Fruit fly (Drosophila melanogaster) whole organism, wandering third instar larva: Measurements from ENCODE around the gene side-III.

ENCODE experiments used
- CG32264 ChIP-seq: fragments of 200-800 bp; sonication (Bioruptor generic); optimal IDR thresholded peaks from 2 replicates; lab custom pipeline; 2016; ENCODE audit warnings: missing biosample characterization, missing genetic modification characterization
- Dif ChIP-seq: fragments of 200-275, 200-300 bp; sonication (Bioruptor generic); optimal IDR thresholded peaks from 2 replicates; lab custom pipeline; 2018; ENCODE audit warnings: missing biosample characterization, missing genetic modification characterization; ENCODE audit not compliant: partially characterized antibody
- GATAd ChIP-seq: sonication (Bioruptor generic); optimal IDR thresholded peaks from 2 replicates; lab custom pipeline; 2016; ENCODE audit warnings: missing biosample characterization, missing genetic modification characterization
- HLH106 ChIP-seq: fragments of 200-800 bp; optimal IDR thresholded peaks from 3 replicates; lab custom pipeline; 2019; ENCODE audit warnings: missing biosample characterization, mild to moderate bottlenecking, missing genetic modification characterization, moderate library complexity
- Hr78 ChIP-seq: fragments of >200 bp; optimal IDR thresholded peaks from 2 replicates; lab custom pipeline; 2017; ENCODE audit warnings: missing biosample characterization, missing genetic modification characterization
- Hr83 ChIP-seq: fragments of 200-300 bp; sonication (Bioruptor generic); optimal IDR thresholded peaks from 2 replicates; lab custom pipeline; 2016; ENCODE audit warnings: missing biosample characterization, mild to moderate bottlenecking, missing genetic modification characterization, moderate library complexity; ENCODE audit not compliant: poor library complexity, severe bottlenecking
- Myc ChIP-seq: fragments of >200 bp; optimal IDR thresholded peaks from 2 replicates; lab custom pipeline; 2017
- N ChIP-seq: fragments of >200 bp; optimal IDR thresholded peaks from 2 replicates; lab custom pipeline; 2018; ENCODE audit warnings: missing biosample characterization, missing external identifiers, missing genetic modification characterization
- OdsH ChIP-seq: fragments of 200-800 bp; sonication (Bioruptor generic); optimal IDR thresholded peaks from 2 replicates; lab custom pipeline; 2016; ENCODE audit warnings: missing biosample characterization, mild to moderate bottlenecking, missing genetic modification characterization
- dmrt93B ChIP-seq: fragments of 200-800 bp; sonication (Bioruptor generic); optimal IDR thresholded peaks from 2 replicates; lab custom pipeline; 2018; ENCODE audit warnings: missing biosample characterization, mild to moderate bottlenecking, missing genetic modification characterization
- dsf ChIP-seq: sonication (Bioruptor generic); optimal IDR thresholded peaks from 2 replicates; lab custom pipeline; 2016; ENCODE audit warnings: missing biosample characterization, missing genetic modification characterization, borderline replicate concordance
- lola ChIP-seq: fragments of >200 bp; optimal IDR thresholded peaks from 2 replicates; lab custom pipeline; 2017; ENCODE audit warnings: missing biosample characterization, missing genetic modification characterization
- psq ChIP-seq: fragments of 200-800 bp; sonication (Bioruptor generic); optimal IDR thresholded peaks from 3 replicates; lab custom pipeline; 2017; ENCODE audit warnings: missing biosample characterization, mild to moderate bottlenecking, missing genetic modification characterization, moderate library complexity
- usp ChIP-seq: fragments of >200 bp; optimal IDR thresholded peaks from 2 replicates; lab custom pipeline; 2017; ENCODE audit warnings: missing biosample characterization, missing genetic modification characterization

DNA sequence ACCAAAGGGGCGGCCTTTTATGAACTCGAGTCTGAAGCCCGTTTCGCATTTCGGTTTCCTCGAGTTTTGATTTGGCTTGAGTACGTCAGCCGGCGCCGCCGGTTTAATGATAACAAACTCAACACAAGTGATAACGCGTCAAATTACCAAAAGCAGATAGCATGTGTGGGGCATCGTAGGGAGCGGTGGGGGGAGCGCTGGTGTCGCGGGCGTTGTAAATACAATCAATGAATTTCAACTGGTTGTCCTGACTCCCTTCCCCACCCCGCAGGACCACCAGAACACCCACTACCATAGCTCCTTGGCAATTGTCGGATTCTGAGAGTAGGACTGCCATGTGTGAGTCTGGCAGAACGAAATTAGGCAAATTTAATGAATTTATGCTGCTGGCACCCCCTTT is 38.5 kb upstream of the side-III start:
- TF ChIP-seq N (GFP tag; lab: Kevin White, UChicago), result no peak
- TF ChIP-seq usp (GFP tag; lab: Kevin White, UChicago), result no peak
- TF ChIP-seq Hr78 (GFP tag; lab: Kevin White, UChicago), result no peak
- TF ChIP-seq Dif (GFP tag; lab: Kevin White, UChicago), result no peak
- no peak for TF ChIP-seq HLH106 (tag; lab: Kevin White, UChicago)
- TF ChIP-seq OdsH, result no peak
- no peak for TF ChIP-seq dsf (GFP tag; lab: Kevin White, UChicago)
- no peak for TF ChIP-seq CG32264 (GFP tag; lab: Kevin White, UChicago)
- no peak for TF ChIP-seq dmrt93B (GFP tag; lab: Kevin White, UChicago)
- no peak for TF ChIP-seq Hr83 (GFP tag; lab: Kevin White, UChicago)
- no peak for TF ChIP-seq lola (GFP tag; lab: Kevin White, UChicago)
- TF ChIP-seq Myc (lab: Kevin White, UChicago), result no peak
- TF ChIP-seq GATAd (GFP tag; lab: Kevin White, UChicago), result no peak
- TF ChIP-seq psq (GFP tag; lab: Kevin White, UChicago), result no peak
